Worm (Caenorhabditis elegans): ENCODE measurements around the gene lips-12.

ce11 chrII:1153299-1153698 is 39.3 kb upstream of the lips-12 start:
- TF ChIP-seq tra-4 (tag; optimal IDR thresholded peaks at IDR 0.05) = no peak
- TF ChIP-seq ama-1 (optimal IDR thresholded peaks at IDR 0.05) = no peak
- TF ChIP-seq ceh-36 (tag; optimal IDR thresholded peaks at IDR 0.05) = no peak

Data from whole organism, early embryonic.